Worm (Caenorhabditis elegans) whole organism, late embryonic: Measurements from ENCODE around the gene ima-3.

Experiments
- K02D7.2 ChIP-seq: sonication (generic microtip); optimal IDR thresholded peaks from 2 replicates; lab custom pipeline; 2017; ENCODE audit warnings: mild to moderate bottlenecking, missing genetic modification characterization, missing compliant biosample characterization
- ahr-1 ChIP-seq: sonication (generic microtip); optimal IDR thresholded peaks from 2 replicates; lab custom pipeline; 2016; ENCODE audit warnings: missing genetic modification characterization, missing compliant biosample characterization
- ceh-19 ChIP-seq: fragments of 200-800 bp; sonication (Bioruptor generic); optimal IDR thresholded peaks from 2 replicates; lab custom pipeline; 2018; ENCODE audit warnings: mild to moderate bottlenecking, missing genetic modification characterization, missing compliant biosample characterization
- ceh-30 ChIP-seq: fragments of 150-350 bp; optimal IDR thresholded peaks from 2 replicates; lab custom pipeline; 2014; ENCODE audit warnings: missing biosample characterization, missing genetic modification characterization
- ceh-31 ChIP-seq: sonication (generic microtip); optimal IDR thresholded peaks from 2 replicates; lab custom pipeline; 2016; ENCODE audit warnings: missing genetic modification characterization, missing compliant biosample characterization
- ceh-9 ChIP-seq: sonication (generic microtip); optimal IDR thresholded peaks from 2 replicates; lab custom pipeline; 2016; ENCODE audit warnings: mild to moderate bottlenecking, missing genetic modification characterization, inconsistent platforms, missing compliant biosample characterization
- che-1 ChIP-seq: sonication (generic microtip); optimal IDR thresholded peaks from 2 replicates; lab custom pipeline; 2016; ENCODE audit warnings: mild to moderate bottlenecking, missing genetic modification characterization, missing compliant biosample characterization
- fkh-10 ChIP-seq: fragments of 150-350 bp; optimal IDR thresholded peaks from 2 replicates; lab custom pipeline; 2014; ENCODE audit warnings: missing biosample characterization, missing genetic modification reagents, missing genetic modification characterization
- gmeb-2 ChIP-seq: sonication (generic microtip); optimal IDR thresholded peaks from 2 replicates; lab custom pipeline; 2016; ENCODE audit warnings: missing genetic modification characterization, inconsistent platforms, missing compliant biosample characterization
- hlh-13 ChIP-seq: fragments of 200-800 bp; sonication (Bioruptor generic); optimal IDR thresholded peaks from 2 replicates; lab custom pipeline; 2018; ENCODE audit warnings: mild to moderate bottlenecking, missing genetic modification characterization, missing compliant biosample characterization
- lim-6 ChIP-seq: sonication (generic microtip); optimal IDR thresholded peaks from 2 replicates; lab custom pipeline; 2016; ENCODE audit warnings: missing genetic modification characterization, missing compliant biosample characterization
- mec-3 ChIP-seq: sonication (generic microtip); optimal IDR thresholded peaks from 2 replicates; lab custom pipeline; 2016; ENCODE audit warnings: borderline replicate concordance, missing genetic modification characterization, missing compliant biosample characterization
- nfya-1 ChIP-seq: sonication (generic microtip); optimal IDR thresholded peaks from 2 replicates; lab custom pipeline; 2017; ENCODE audit warnings: missing genetic modification characterization, mild to moderate bottlenecking, missing compliant biosample characterization, antibody characterized with exemption, moderate library complexity
- pha-4 ChIP-seq: fragments of 150-350 bp; optimal IDR thresholded peaks from 2 replicates; lab custom pipeline; 2018; ENCODE audit warnings: missing biosample characterization, missing genetic modification reagents, missing genetic modification characterization
- pros-1 ChIP-seq: fragments of 150-350 bp; optimal IDR thresholded peaks from 2 replicates; lab custom pipeline; 2014; ENCODE audit warnings: missing biosample characterization, missing genetic modification reagents, missing genetic modification characterization
- ttx-3 ChIP-seq: sonication (generic microtip); optimal IDR thresholded peaks from 2 replicates; lab custom pipeline; 2016; ENCODE audit warnings: missing genetic modification reagents, missing genetic modification characterization, missing compliant biosample characterization
- unc-3 ChIP-seq, 2 experiments: fragments of 200-800 bp in 1 of 2; sonication (Bioruptor generic) in 1 of 2; sonication (generic microtip) in 1 of 2; conservative IDR thresholded peaks in 1 of 2; optimal IDR thresholded peaks in 1 of 2; 2 replicates each; pipeline versions ENCODE4 v1.3.6 to Lab custom; 2016 to 2022; ENCODE audit warnings: missing compliant biosample characterization in 2 of 2, missing genetic modification characterization in 2 of 2, missing genetic modification reagents in 1 of 2
- unc-42 ChIP-seq: sonication (generic microtip); optimal IDR thresholded peaks from 2 replicates; lab custom pipeline; 2016; ENCODE audit warnings: missing genotype, missing genetic modification characterization, missing compliant biosample characterization
- zip-5 ChIP-seq: sonication (generic microtip); optimal IDR thresholded peaks from 2 replicates; lab custom pipeline; 2016; ENCODE audit warnings: missing genetic modification characterization, missing compliant biosample characterization

Gene ima-3

DNA sequence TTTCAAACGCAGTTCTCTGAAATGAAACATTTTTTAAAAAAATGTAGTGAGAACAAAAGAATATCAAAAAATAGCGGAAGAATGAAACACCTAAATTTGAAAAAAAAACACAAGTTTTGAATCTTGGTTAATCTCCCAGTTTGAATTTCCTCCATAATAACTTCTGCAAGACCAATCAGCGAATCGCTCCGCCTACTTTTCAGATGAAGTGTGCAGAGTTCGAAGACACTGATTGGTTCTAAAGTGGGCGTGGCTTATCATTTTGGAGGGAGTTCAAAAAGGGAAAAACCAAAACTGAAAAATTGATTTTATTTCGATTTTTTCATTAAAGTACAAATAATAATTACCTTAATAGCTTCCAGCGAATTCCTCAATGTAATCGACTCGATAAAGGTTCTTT is 50.6 kb downstream of the ima-3 start:
- TF ChIP-seq hlh-13 (no peak), nfya-1 (tag; lab: Kevin White, UChicago) (peak; percentile 72)

DNA sequence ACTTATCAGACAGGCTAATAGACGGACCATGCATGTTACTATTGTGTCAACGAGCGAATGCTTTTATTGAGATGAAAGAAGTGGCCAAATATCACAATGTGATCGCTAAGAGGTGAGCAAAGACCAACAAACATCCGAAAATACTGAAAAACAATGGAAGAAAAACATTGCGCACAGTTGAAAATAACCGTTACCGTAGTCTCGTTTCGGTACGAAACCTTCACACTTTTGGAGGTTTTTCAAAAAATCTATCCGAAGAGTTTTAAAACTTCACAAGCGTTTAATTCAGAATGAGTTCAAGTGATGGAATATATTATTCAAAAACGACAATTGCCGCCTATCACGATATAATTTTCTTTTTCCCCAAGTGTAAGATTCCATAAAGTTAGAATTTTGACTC is 52.6 kb downstream of the ima-3 start:
- TF ChIP-seq ahr-1 (tag; lab: Kevin White, UChicago), result no peak
- TF ChIP-seq pha-4 (tag; lab: Kevin White, UChicago), result no peak
- TF ChIP-seq gmeb-2 (tag; lab: Kevin White, UChicago), result no peak
- no peak for TF ChIP-seq che-1
- TF ChIP-seq unc-42 (tag; lab: Kevin White, UChicago), result no peak
- no peak for TF ChIP-seq ttx-3 (tag; lab: Kevin White, UChicago)
- no peak for TF ChIP-seq lim-6
- TF ChIP-seq ceh-31 (tag; lab: Kevin White, UChicago), result no peak
- no peak for TF ChIP-seq ceh-9 (tag; lab: Kevin White, UChicago)
- no peak for TF ChIP-seq ceh-19 (GFP tag; lab: Kevin White, UChicago)
- no peak for TF ChIP-seq pros-1 (tag; lab: Kevin White, UChicago)
- TF ChIP-seq mec-3, result no peak
- no peak for TF ChIP-seq K02D7.2
- no peak for TF ChIP-seq fkh-10 (GFP tag; lab: Kevin White, UChicago)
- TF ChIP-seq unc-3 (GFP tag; conservative IDR thresholded peaks at IDR 0.05; lab: Robert Waterston, UW), result no peak
- TF ChIP-seq unc-3 (tag; optimal IDR thresholded peaks at IDR 0.05; lab: Kevin White, UChicago), result no peak
- TF ChIP-seq ceh-30 (tag; lab: Kevin White, UChicago), result no peak
- TF ChIP-seq zip-5 (tag; lab: Kevin White, UChicago), result no peak
